Fruit fly (Drosophila melanogaster) whole organism, prepupa: ENCODE results near the gene Pburs.

Experiments
- Blimp-1 ChIP-seq: fragments of 200-800 bp; sonication (Bioruptor generic); optimal IDR thresholded peaks from 3 replicates; lab custom pipeline; 2017; ENCODE audit warnings: missing biosample characterization, missing genetic modification characterization, mild to moderate bottlenecking, moderate library complexity, missing genetic modification reagents
- CG10631 ChIP-seq: fragments of 200-800 bp; sonication (Bioruptor generic); optimal IDR thresholded peaks from 2 replicates; lab custom pipeline; 2016; ENCODE audit warnings: missing biosample characterization, missing genetic modification characterization
- CG11294 ChIP-seq: fragments of 200-800 bp; sonication (Bioruptor generic); IDR thresholded peaks from 2 replicates; pipeline ENCODE4 v1.3.6; 2022; ENCODE audit warnings: missing biosample characterization, missing genetic modification characterization
- CG11762 ChIP-seq: fragments of 200-800 bp; sonication (Bioruptor generic); optimal IDR thresholded peaks from 3 replicates; lab custom pipeline; 2016; ENCODE audit warnings: missing biosample characterization, missing genetic modification characterization; ENCODE audit not compliant: insufficient read depth
- CG11902 ChIP-seq: fragments of 200-800 bp; sonication (Bioruptor generic); optimal IDR thresholded peaks from 3 replicates; lab custom pipeline; 2016; ENCODE audit warnings: missing biosample characterization, missing genetic modification characterization
- CG15336 ChIP-seq: fragments of 200-800 bp; sonication (Bioruptor generic); IDR thresholded peaks from 2 replicates; pipeline ENCODE4 v1.3.6; 2022; ENCODE audit warnings: missing biosample characterization, missing genetic modification characterization
- CG1621 ChIP-seq: fragments of 200-800 bp; sonication (Bioruptor generic); optimal IDR thresholded peaks from 3 replicates; lab custom pipeline; 2018; ENCODE audit warnings: missing biosample characterization, mild to moderate bottlenecking, missing genetic modification characterization
- CG16779 ChIP-seq: fragments of 200-800 bp; sonication (Bioruptor generic); optimal IDR thresholded peaks from 3 replicates; lab custom pipeline; 2017; ENCODE audit warnings: missing biosample characterization, mild to moderate bottlenecking, missing genetic modification characterization
- CG3032 ChIP-seq: fragments of 200-800 bp; optimal IDR thresholded peaks from 2 replicates; lab custom pipeline; 2019; ENCODE audit warnings: missing biosample characterization, mild to moderate bottlenecking, missing genetic modification characterization, moderate library complexity
- CG31627 ChIP-seq: fragments of 200-800 bp; sonication (Bioruptor generic); optimal IDR thresholded peaks from 3 replicates; lab custom pipeline; 2016; ENCODE audit warnings: missing biosample characterization, missing genetic modification characterization
- CG32006 ChIP-seq: fragments of 200-800 bp; sonication (Bioruptor generic); optimal IDR thresholded peaks from 3 replicates; lab custom pipeline; 2017; ENCODE audit warnings: missing biosample characterization, mild to moderate bottlenecking, missing genetic modification characterization
- CG34406 ChIP-seq: fragments of 200-800 bp; sonication (Bioruptor generic); optimal IDR thresholded peaks from 3 replicates; lab custom pipeline; 2016; ENCODE audit warnings: missing biosample characterization, missing genetic modification characterization
- CG3919 ChIP-seq: fragments of 200-800 bp; sonication (Bioruptor generic); optimal IDR thresholded peaks from 3 replicates; lab custom pipeline; 2016; ENCODE audit warnings: missing biosample characterization, missing genetic modification characterization
- CG4318 ChIP-seq: fragments of 200-800 bp; sonication (Bioruptor generic); optimal IDR thresholded peaks from 3 replicates; lab custom pipeline; 2017; ENCODE audit warnings: missing biosample characterization, mild to moderate bottlenecking, missing genetic modification characterization
- CG6163 ChIP-seq: fragments of 200-800 bp; sonication (Bioruptor generic); IDR thresholded peaks from 3 replicates; pipeline ENCODE4 v1.3.6; 2022; ENCODE audit warnings: missing biosample characterization, missing genetic modification characterization
- CG6276 ChIP-seq: fragments of 200-800 bp; sonication (Bioruptor generic); optimal IDR thresholded peaks from 2 replicates; lab custom pipeline; 2017; ENCODE audit warnings: missing biosample characterization, mild to moderate bottlenecking, missing genetic modification characterization
- CG6792 ChIP-seq: fragments of 200-800 bp; sonication (Bioruptor generic); optimal IDR thresholded peaks from 3 replicates; lab custom pipeline; 2016; ENCODE audit warnings: missing biosample characterization, missing genetic modification characterization
- CG8319 ChIP-seq: fragments of 200-800 bp; sonication (Bioruptor generic); optimal IDR thresholded peaks from 3 replicates; lab custom pipeline; 2016; ENCODE audit warnings: missing biosample characterization, missing genetic modification characterization
- CG8632 ChIP-seq: fragments of 200-800 bp; sonication (Bioruptor generic); optimal IDR thresholded peaks from 3 replicates; lab custom pipeline; 2016; ENCODE audit warnings: missing biosample characterization, missing genetic modification characterization
- Eip75B ChIP-seq: fragments of 200-800 bp; sonication (Bioruptor generic); optimal IDR thresholded peaks from 3 replicates; lab custom pipeline; 2016; ENCODE audit warnings: missing biosample characterization, missing genetic modification characterization
- Eip78C ChIP-seq: fragments of 200-800 bp; sonication (Bioruptor generic); peaks from one replicate; lab custom pipeline; 2016; ENCODE audit warnings: missing biosample characterization, missing genetic modification characterization
- Eip93F ChIP-seq: fragments of 200-800 bp; sonication (Bioruptor generic); optimal IDR thresholded peaks from 2 replicates; lab custom pipeline; 2016; ENCODE audit warnings: missing biosample characterization, mild to moderate bottlenecking, missing genetic modification characterization
- Ets21C ChIP-seq: fragments of 200-800 bp; sonication (Bioruptor generic); optimal IDR thresholded peaks from 3 replicates; lab custom pipeline; 2016; ENCODE audit warnings: missing biosample characterization, missing genetic modification characterization
- Ets96B ChIP-seq: fragments of 200-800 bp; optimal IDR thresholded peaks from 2 replicates; lab custom pipeline; 2019; ENCODE audit warnings: missing biosample characterization, mild to moderate bottlenecking, missing genetic modification characterization, moderate library complexity
- Gug ChIP-seq: fragments of 200-800 bp; sonication (Bioruptor generic); IDR thresholded peaks from 2 replicates; pipeline ENCODE4 v1.3.6; 2022; ENCODE audit warnings: missing biosample characterization, missing genetic modification characterization
- Hr38 ChIP-seq: sonication (Bioruptor generic); optimal IDR thresholded peaks from 2 replicates; lab custom pipeline; 2016; ENCODE audit warnings: missing biosample characterization, missing genetic modification characterization
- Hr39 ChIP-seq: fragments of 200-800 bp; sonication (Bioruptor generic); optimal IDR thresholded peaks from 2 replicates; lab custom pipeline; 2016; ENCODE audit warnings: missing biosample characterization, missing genetic modification characterization
- Lpt ChIP-seq: fragments of 200-800 bp; sonication (Bioruptor generic); optimal IDR thresholded peaks from 3 replicates; lab custom pipeline; 2016; ENCODE audit warnings: missing biosample characterization, missing genetic modification characterization
- Met ChIP-seq: fragments of 200-800 bp; sonication (Bioruptor generic); optimal IDR thresholded peaks from 3 replicates; lab custom pipeline; 2016; ENCODE audit warnings: missing biosample characterization, missing genetic modification characterization
- OdsH ChIP-seq: fragments of 200-800 bp; sonication (Bioruptor generic); optimal IDR thresholded peaks from 3 replicates; lab custom pipeline; 2016; ENCODE audit warnings: missing biosample characterization, missing genetic modification characterization
- Sox102F ChIP-seq: fragments of 200-800 bp; sonication (Bioruptor generic); optimal IDR thresholded peaks from 2 replicates; lab custom pipeline; 2016; ENCODE audit warnings: missing biosample characterization, mild to moderate bottlenecking, missing genetic modification characterization
- Sox14 ChIP-seq: fragments of 200-800 bp; sonication (Bioruptor generic); optimal IDR thresholded peaks from 3 replicates; lab custom pipeline; 2016; ENCODE audit warnings: missing biosample characterization, missing genetic modification characterization
- achi ChIP-seq: fragments of 200-800 bp; sonication (Bioruptor generic); optimal IDR thresholded peaks from 3 replicates; lab custom pipeline; 2016; ENCODE audit warnings: missing biosample characterization, missing genetic modification characterization
- acj6 ChIP-seq: fragments of 200-800 bp; sonication (Bioruptor generic); optimal IDR thresholded peaks from 3 replicates; lab custom pipeline; 2016; ENCODE audit warnings: missing biosample characterization, missing genetic modification characterization
- cyc ChIP-seq: fragments of 200-800 bp; sonication (Bioruptor generic); optimal IDR thresholded peaks from 3 replicates; lab custom pipeline; 2016; ENCODE audit warnings: missing biosample characterization, missing genetic modification characterization
- dac ChIP-seq: fragments of 200-800 bp; sonication (Bioruptor generic); optimal IDR thresholded peaks from 2 replicates; lab custom pipeline; 2017; ENCODE audit warnings: missing biosample characterization, mild to moderate bottlenecking, missing genetic modification characterization
- dsx ChIP-seq: fragments of 200-800 bp; optimal IDR thresholded peaks from 3 replicates; lab custom pipeline; 2019; ENCODE audit warnings: missing biosample characterization, mild to moderate bottlenecking, missing genetic modification characterization, moderate library complexity; ENCODE audit not compliant: poor library complexity, severe bottlenecking
- eg ChIP-seq: fragments of 200-800 bp; sonication (Bioruptor generic); IDR thresholded peaks from 3 replicates; pipeline ENCODE4 v1.3.6; 2022; ENCODE audit warnings: missing biosample characterization, missing genetic modification characterization
- esn ChIP-seq: fragments of 200-800 bp; sonication (Bioruptor generic); optimal IDR thresholded peaks from 2 replicates; lab custom pipeline; 2016; ENCODE audit warnings: missing biosample characterization, mild to moderate bottlenecking, missing genetic modification characterization, moderate library complexity
- fd59A ChIP-seq: fragments of 200-800 bp; sonication (Bioruptor generic); optimal IDR thresholded peaks from 2 replicates; lab custom pipeline; 2017; ENCODE audit warnings: missing biosample characterization, mild to moderate bottlenecking, missing genetic modification characterization, missing genetic modification reagents
- fd85E ChIP-seq: fragments of 200-800 bp; sonication (Bioruptor generic); optimal IDR thresholded peaks from 3 replicates; lab custom pipeline; 2016; ENCODE audit warnings: missing biosample characterization, missing genetic modification characterization
- fkh ChIP-seq: fragments of 200-800 bp; sonication (Bioruptor generic); optimal IDR thresholded peaks from 3 replicates; lab custom pipeline; 2017; ENCODE audit warnings: missing biosample characterization, mild to moderate bottlenecking, missing genetic modification characterization, moderate library complexity
- lz ChIP-seq: fragments of 200-800 bp; sonication (Bioruptor generic); optimal IDR thresholded peaks from 3 replicates; lab custom pipeline; 2016; ENCODE audit warnings: missing biosample characterization, missing genetic modification characterization
- net ChIP-seq: fragments of 200-800 bp; sonication (Bioruptor generic); optimal IDR thresholded peaks from 3 replicates; lab custom pipeline; 2016; ENCODE audit warnings: missing biosample characterization, missing genetic modification characterization
- pdm3 ChIP-seq: fragments of 200-800 bp; sonication (Bioruptor generic); optimal IDR thresholded peaks from 3 replicates; lab custom pipeline; 2016; ENCODE audit warnings: missing biosample characterization, missing genetic modification characterization
- salr ChIP-seq, 2 experiments: fragments of 200-800 bp; sonication (Bioruptor generic); optimal IDR thresholded peaks; 3 replicates each; lab custom pipeline; 2016 to 2018; ENCODE audit warnings: missing biosample characterization in 2 of 2, missing genetic modification characterization in 2 of 2, mild to moderate bottlenecking in 1 of 2
- spab ChIP-seq: fragments of 200-800 bp; sonication (Bioruptor generic); optimal IDR thresholded peaks from 2 replicates; lab custom pipeline; 2017; ENCODE audit warnings: missing biosample characterization, mild to moderate bottlenecking, missing genetic modification characterization, missing genetic modification reagents
- ss ChIP-seq, 2 experiments: fragments of 200-800 bp; sonication (Bioruptor generic); optimal IDR thresholded peaks; 2 replicates in 1 of 2; 3 replicates in 1 of 2; lab custom pipeline; 2017 to 2018; ENCODE audit warnings: mild to moderate bottlenecking in 2 of 2, missing biosample characterization in 2 of 2, missing genetic modification characterization in 2 of 2, moderate library complexity in 1 of 2
- svp ChIP-seq: fragments of 200-800 bp; sonication (Bioruptor generic); peaks from one replicate; lab custom pipeline; 2016; ENCODE audit warnings: missing biosample characterization, missing genetic modification characterization
- topi ChIP-seq: fragments of 200-800 bp; sonication (Bioruptor generic); optimal IDR thresholded peaks from 3 replicates; lab custom pipeline; 2016; ENCODE audit warnings: missing biosample characterization, missing genetic modification characterization
- vri ChIP-seq: fragments of 200-800 bp; sonication (Bioruptor generic); optimal IDR thresholded peaks from 3 replicates; lab custom pipeline; 2016; ENCODE audit warnings: missing biosample characterization, mild to moderate bottlenecking, missing genetic modification characterization

Gene Pburs

dm6 chr2L:14458187-14458899, 41.2 kb upstream of the Pburs start:
- TF ChIP-seq Gug: peak; percentile 21; the same call in 1 of the 2 replicates
- TF ChIP-seq achi (GFP tag; lab: Kevin White, UChicago): peak; percentile 57
- TF ChIP-seq Ets21C: no peak
- TF ChIP-seq fd85E (GFP tag; lab: Kevin White, UChicago): no peak
- TF ChIP-seq CG6276 (GFP tag; lab: Kevin White, UChicago): peak; percentile 53
- peak; percentile 39 for TF ChIP-seq CG6792 (GFP tag; lab: Kevin White, UChicago)
- peak; percentile 82 for TF ChIP-seq Eip78C (GFP tag; lab: Kevin White, UChicago)
- TF ChIP-seq CG10631 (GFP tag; lab: Kevin White, UChicago): no peak
- peak; percentile 46 for TF ChIP-seq dsx (GFP tag; lab: Kevin White, UChicago)
- TF ChIP-seq pdm3 (GFP tag; lab: Kevin White, UChicago): peak; percentile 63
- no peak for TF ChIP-seq vri
- peak in 1 of 2 experiments; percentile 41 for TF ChIP-seq salr (GFP tag; optimal IDR thresholded peaks at IDR 0.05; lab: Kevin White, UChicago)
- TF ChIP-seq Lpt: peak; percentile 66
- peak; percentile 52 for TF ChIP-seq Ets96B (tag; lab: Kevin White, UChicago)
- TF ChIP-seq CG1621 (tag; lab: Kevin White, UChicago): no peak
- peak; percentile 27 for TF ChIP-seq Eip75B (GFP tag; lab: Kevin White, UChicago)
- TF ChIP-seq fd59A (GFP tag; lab: Kevin White, UChicago): peak; percentile 69
- no peak for TF ChIP-seq CG31627
- peak; percentile 13 for TF ChIP-seq Sox14 (GFP tag; lab: Kevin White, UChicago)
- TF ChIP-seq net: peak; percentile 41
- TF ChIP-seq ss (GFP tag; optimal IDR thresholded peaks at IDR 0.05; lab: Kevin White, UChicago): peak; percentile 57 to 73
- TF ChIP-seq fkh (GFP tag; lab: Kevin White, UChicago): no peak
- TF ChIP-seq svp (GFP tag; lab: Kevin White, UChicago): peak; percentile 59
- no peak for TF ChIP-seq Eip93F (GFP tag; lab: Kevin White, UChicago)
- no peak for TF ChIP-seq CG3032 (tag; lab: Kevin White, UChicago)
- TF ChIP-seq dac (GFP tag; lab: Kevin White, UChicago): peak; percentile 73
- no peak for TF ChIP-seq cyc (GFP tag; lab: Kevin White, UChicago)
- TF ChIP-seq Blimp-1 (GFP tag; lab: Kevin White, UChicago): no peak
- TF ChIP-seq Met: no peak
- no peak for TF ChIP-seq CG11762
- TF ChIP-seq lz (GFP tag; lab: Kevin White, UChicago): peak; percentile 32
- no peak for TF ChIP-seq CG11902 (GFP tag; lab: Kevin White, UChicago)
- TF ChIP-seq Sox102F: no peak
- peak; percentile 28; the same call in 1 of the 2 replicates for TF ChIP-seq CG11294 (GFP tag; lab: Robert Waterston, UW)
- TF ChIP-seq CG8319: no peak
- peak; percentile 88 for TF ChIP-seq CG15336 (GFP tag; lab: Robert Waterston, UW)
- no peak for TF ChIP-seq CG8632 (GFP tag; lab: Kevin White, UChicago)
- TF ChIP-seq Hr38 (GFP tag; lab: Kevin White, UChicago): no peak
- no peak for TF ChIP-seq Hr39
- peak; percentile 51 for TF ChIP-seq CG3919 (GFP tag; lab: Kevin White, UChicago)
- TF ChIP-seq esn (GFP tag; lab: Kevin White, UChicago): no peak
- TF ChIP-seq acj6 (GFP tag; lab: Kevin White, UChicago): peak; percentile 52
- TF ChIP-seq CG16779: no peak
- TF ChIP-seq spab: no peak
- TF ChIP-seq CG4318 (GFP tag; lab: Kevin White, UChicago): peak; percentile 75
- TF ChIP-seq CG6163 (GFP tag; lab: Robert Waterston, UW): peak; percentile 72; the same call in 2 of the 3 replicates
- TF ChIP-seq topi (GFP tag; lab: Kevin White, UChicago): peak; percentile 15
- TF ChIP-seq OdsH (GFP tag; lab: Kevin White, UChicago): peak; percentile 52
- peak; percentile 89 for TF ChIP-seq CG32006 (GFP tag; lab: Kevin White, UChicago)
- peak; percentile 59; the same call in 2 of the 3 replicates for TF ChIP-seq eg
- TF ChIP-seq CG34406 (GFP tag; lab: Kevin White, UChicago): no peak
